Fruit fly (Drosophila melanogaster) whole organism, embryonic: ENCODE data around the gene Lrr47.

Experiments used
- Bgb ChIP-seq: fragments of 200-800 bp; sonication (Bioruptor generic); IDR thresholded peaks from 2 replicates; pipeline ENCODE4 v1.3.6; 2022; ENCODE audit warnings: missing biosample characterization, missing genetic modification characterization; ENCODE audit not compliant: partially characterized antibody
- CG10565 ChIP-seq: fragments of 200-800 bp; sonication (Bioruptor generic); optimal IDR thresholded peaks from 3 replicates; lab custom pipeline; 2016; ENCODE audit warnings: missing biosample characterization, mild to moderate bottlenecking, missing genetic modification characterization
- CG10959 ChIP-seq: fragments of 200-800 bp; sonication (Bioruptor generic); IDR thresholded peaks from 2 replicates; pipeline ENCODE4 v1.3.6; 2022; ENCODE audit warnings: missing biosample characterization, missing genetic modification characterization
- CG11504 ChIP-seq: fragments of 200-800 bp; sonication (Bioruptor generic); optimal IDR thresholded peaks from 3 replicates; lab custom pipeline; 2019; ENCODE audit warnings: missing biosample characterization, mild to moderate bottlenecking, missing genetic modification characterization, moderate library complexity
- CG11695 ChIP-seq: fragments of 200-800 bp; sonication (Bioruptor generic); IDR thresholded peaks from 3 replicates; pipeline ENCODE4 v1.3.6; 2022; ENCODE audit warnings: missing biosample characterization, missing genetic modification characterization
- CG13424 ChIP-seq: fragments of 200-800 bp; sonication (Bioruptor generic); optimal IDR thresholded peaks from 2 replicates; lab custom pipeline; 2019; ENCODE audit warnings: missing biosample characterization, mild to moderate bottlenecking, missing genetic modification characterization, moderate library complexity
- CG15601 ChIP-seq: fragments of 200-800 bp; sonication (Bioruptor generic); optimal IDR thresholded peaks from 3 replicates; lab custom pipeline; 2019; ENCODE audit warnings: missing biosample characterization, mild to moderate bottlenecking, missing genetic modification characterization, moderate library complexity
- CG1602 ChIP-seq: fragments of 200-800 bp; sonication (Bioruptor generic); optimal IDR thresholded peaks from 3 replicates; lab custom pipeline; 2016; ENCODE audit warnings: missing biosample characterization, missing genetic modification characterization
- CG17359 ChIP-seq: fragments of 200-800 bp; sonication (Bioruptor generic); optimal IDR thresholded peaks from 3 replicates; lab custom pipeline; 2018; ENCODE audit warnings: missing biosample characterization, mild to moderate bottlenecking, missing genetic modification characterization, moderate library complexity
- CG17385 ChIP-seq: fragments of 200-800 bp; sonication (Bioruptor generic); optimal IDR thresholded peaks from 3 replicates; lab custom pipeline; 2018; ENCODE audit warnings: missing biosample characterization, mild to moderate bottlenecking, missing genetic modification characterization
- CG2199 ChIP-seq: fragments of 200-800 bp; sonication (Bioruptor generic); IDR thresholded peaks from 3 replicates; pipeline ENCODE4 v1.3.6; 2022; ENCODE audit warnings: missing biosample characterization, missing genetic modification characterization
- CG34224 ChIP-seq: fragments of 200-800 bp; sonication (Bioruptor generic); IDR thresholded peaks from 3 replicates; pipeline ENCODE4 v1.3.6; 2022; ENCODE audit warnings: missing biosample characterization, missing genetic modification characterization; ENCODE audit not compliant: partially characterized antibody
- CG34422 ChIP-seq: fragments of 200-800 bp; sonication (Bioruptor generic); IDR thresholded peaks from 3 replicates; pipeline ENCODE4 v1.3.6; 2022; ENCODE audit warnings: missing biosample characterization, missing genetic modification characterization
- CG6272 ChIP-seq: fragments of 200-800 bp; sonication (Bioruptor generic); IDR thresholded peaks from 2 replicates; pipeline ENCODE4 v1.3.6; 2022; ENCODE audit warnings: missing biosample characterization, missing genetic modification characterization
- CG6791 ChIP-seq: fragments of 200-800 bp; sonication (Bioruptor generic); IDR thresholded peaks from 3 replicates; pipeline ENCODE4 v1.3.6; 2022; ENCODE audit warnings: missing biosample characterization, missing genetic modification characterization; ENCODE audit not compliant: partially characterized antibody
- CG7357 ChIP-seq: fragments of 200-800 bp; sonication (Bioruptor generic); IDR thresholded peaks from 3 replicates; pipeline ENCODE4 v1.3.6; 2022; ENCODE audit warnings: missing biosample characterization, missing genetic modification characterization
- CG7839 ChIP-seq: fragments of 200-800 bp; sonication (Bioruptor generic); optimal IDR thresholded peaks from 3 replicates; lab custom pipeline; 2018; ENCODE audit warnings: missing biosample characterization, mild to moderate bottlenecking, missing genetic modification characterization, moderate library complexity
- CG8290 ChIP-seq, 3 experiments: fragments of 200-800 bp; sonication (Bioruptor generic); optimal IDR thresholded peaks; 2 replicates each; lab custom pipeline; 2016 to 2019; ENCODE audit warnings: missing biosample characterization in 3 of 3, missing genetic modification characterization in 3 of 3, mild to moderate bottlenecking in 2 of 3, moderate library complexity in 1 of 3
- CG8359 ChIP-seq: fragments of 200-800 bp; sonication (Bioruptor generic); optimal IDR thresholded peaks from 2 replicates; lab custom pipeline; 2017; ENCODE audit warnings: missing biosample characterization, mild to moderate bottlenecking, missing genetic modification characterization, borderline replicate concordance
- Camta ChIP-seq: fragments of 200-800 bp; sonication (Bioruptor generic); optimal IDR thresholded peaks from 2 replicates; lab custom pipeline; 2016; ENCODE audit warnings: missing biosample characterization, missing genetic modification characterization
- CrebB ChIP-seq: fragments of 200-800 bp; sonication (Bioruptor generic); optimal IDR thresholded peaks from 3 replicates; lab custom pipeline; 2018; ENCODE audit warnings: missing biosample characterization, mild to moderate bottlenecking, missing genetic modification characterization
- D19A ChIP-seq: fragments of 200-800 bp; optimal IDR thresholded peaks from 3 replicates; lab custom pipeline; 2019; ENCODE audit warnings: missing biosample characterization, mild to moderate bottlenecking, missing genetic modification characterization, moderate library complexity
- Dp ChIP-seq: fragments of 200-800 bp; sonication (Bioruptor generic); optimal IDR thresholded peaks from 2 replicates; lab custom pipeline; 2018; ENCODE audit warnings: missing biosample characterization, mild to moderate bottlenecking, missing genetic modification characterization, moderate library complexity
- Drgx ChIP-seq: fragments of 200-800 bp; sonication (Bioruptor generic); IDR thresholded peaks from 2 replicates; pipeline ENCODE4 v1.3.6; 2022; ENCODE audit warnings: missing biosample characterization, missing genetic modification characterization
- E2f2 ChIP-seq: fragments of 200-800 bp; sonication (Bioruptor generic); IDR thresholded peaks from 2 replicates; pipeline ENCODE4 v1.3.6; 2022; ENCODE audit warnings: missing biosample characterization, missing genetic modification characterization
- Eip74EF ChIP-seq, 2 experiments: fragments of 200-800 bp in 1 of 2; fragments of >200 bp in 1 of 2; sonication (Bioruptor generic) in 1 of 2; optimal IDR thresholded peaks; 2 replicates each; lab custom pipeline; 2017 to 2019; ENCODE audit warnings: missing biosample characterization in 2 of 2, missing genetic modification characterization in 2 of 2, mild to moderate bottlenecking in 1 of 2, moderate library complexity in 1 of 2
- HLH3B ChIP-seq: fragments of 200-800 bp; sonication (Bioruptor generic); IDR thresholded peaks from 2 replicates; pipeline ENCODE4 v1.3.6; 2022; ENCODE audit warnings: missing biosample characterization, missing genetic modification characterization
- HLHmδ ChIP-seq: fragments of 200-800 bp; sonication (Bioruptor generic); optimal IDR thresholded peaks from 2 replicates; lab custom pipeline; 2018; ENCODE audit warnings: missing biosample characterization, mild to moderate bottlenecking, missing genetic modification characterization, moderate library complexity
- Hr78 ChIP-seq, 2 experiments: fragments of 200-800 bp in 1 of 2; fragments of >200 bp in 1 of 2; sonication (Bioruptor generic) in 1 of 2; optimal IDR thresholded peaks; 2 replicates each; lab custom pipeline; 2017 to 2019; ENCODE audit warnings: missing biosample characterization in 2 of 2, missing genetic modification characterization in 2 of 2, mild to moderate bottlenecking in 1 of 2, moderate library complexity in 1 of 2
- Med ChIP-seq: fragments of 200-800 bp; sonication (Bioruptor generic); peaks from one replicate; lab custom pipeline; 2016; ENCODE audit warnings: missing biosample characterization, missing genetic modification characterization, mild to moderate bottlenecking, inconsistent platforms, moderate library complexity
- Mes4 ChIP-seq: fragments of 200-800 bp; sonication (Bioruptor generic); optimal IDR thresholded peaks from 2 replicates; lab custom pipeline; 2016; ENCODE audit warnings: missing biosample characterization, missing genetic modification characterization
- Pdp1 ChIP-seq, 2 experiments: fragments of 200-800 bp; sonication (Bioruptor generic); optimal IDR thresholded peaks; 3 replicates each; lab custom pipeline; 2016; ENCODE audit warnings: missing biosample characterization in 2 of 2, missing genetic modification characterization in 2 of 2, mild to moderate bottlenecking in 1 of 2, moderate library complexity in 1 of 2
- Six4 ChIP-seq: fragments of 200-800 bp; sonication (Bioruptor generic); optimal IDR thresholded peaks from 2 replicates; lab custom pipeline; 2016; ENCODE audit warnings: missing biosample characterization, missing genetic modification characterization
- Spps ChIP-seq: fragments of 200-800 bp; sonication (Bioruptor generic); optimal IDR thresholded peaks from 2 replicates; lab custom pipeline; 2018; ENCODE audit warnings: missing biosample characterization, mild to moderate bottlenecking, missing genetic modification characterization
- Sry-β ChIP-seq: fragments of 200-800 bp; sonication (Bioruptor generic); optimal IDR thresholded peaks from 2 replicates; lab custom pipeline; 2018; ENCODE audit warnings: missing biosample characterization, mild to moderate bottlenecking, missing genetic modification characterization, moderate library complexity
- ci ChIP-seq: fragments of 200-800 bp; sonication (Bioruptor generic); IDR thresholded peaks from 3 replicates; pipeline ENCODE4 v1.3.6; 2022; ENCODE audit warnings: missing biosample characterization, missing genetic modification characterization
- disco-r ChIP-seq: fragments of 200-800 bp; sonication (Bioruptor generic); optimal IDR thresholded peaks from 2 replicates; lab custom pipeline; 2016; ENCODE audit warnings: missing biosample characterization, missing genetic modification characterization
- eve ChIP-seq, 2 experiments: fragments of >200 bp; optimal IDR thresholded peaks; 2 replicates each; lab custom pipeline; 2017; ENCODE audit warnings: missing biosample characterization in 2 of 2, missing genetic modification characterization in 2 of 2
- gce ChIP-seq: fragments of 200-800 bp; sonication (Bioruptor generic); IDR thresholded peaks from 3 replicates; pipeline ENCODE4 v1.3.6; 2022; ENCODE audit warnings: missing biosample characterization, missing genetic modification characterization
- gsb ChIP-seq: fragments of 200-800 bp; sonication (Bioruptor generic); IDR thresholded peaks from 2 replicates; pipeline ENCODE4 v1.3.6; 2022; ENCODE audit warnings: missing biosample characterization, missing genetic modification characterization
- ken ChIP-seq: fragments of 200-800 bp; sonication (Bioruptor generic); IDR thresholded peaks from 3 replicates; pipeline ENCODE4 v1.3.6; 2022; ENCODE audit warnings: missing biosample characterization, missing genetic modification characterization
- knrl ChIP-seq: fragments of 200-800 bp; sonication (Bioruptor generic); IDR thresholded peaks from 3 replicates; pipeline ENCODE4 v1.3.6; 2022; ENCODE audit warnings: missing biosample characterization, missing genetic modification characterization; ENCODE audit not compliant: partially characterized antibody
- pros ChIP-seq: fragments of 200-800 bp; sonication (Bioruptor generic); optimal IDR thresholded peaks from 3 replicates; lab custom pipeline; 2019; ENCODE audit warnings: missing biosample characterization, mild to moderate bottlenecking, missing genetic modification characterization, moderate library complexity
- psq ChIP-seq: fragments of 200-800 bp; sonication (Bioruptor generic); optimal IDR thresholded peaks from 2 replicates; lab custom pipeline; 2017; ENCODE audit warnings: missing biosample characterization, missing genetic modification characterization
- sens ChIP-seq: fragments of 200-800 bp; sonication (Bioruptor generic); peaks from one replicate; lab custom pipeline; 2016; ENCODE audit warnings: missing biosample characterization, missing genetic modification characterization
- slbo ChIP-seq: fragments of 200-800 bp; sonication (Bioruptor generic); IDR thresholded peaks from 2 replicates; pipeline ENCODE4 v1.3.6; 2022; ENCODE audit warnings: missing biosample characterization, missing genetic modification characterization

Lrr47 gene

dm6 chr2L:10543992-10544391, 26.9 kb downstream of the Lrr47 start (continued):
- TF ChIP-seq CG6272 (GFP tag; lab: Robert Waterston, UW) (peak; percentile 25; the same call in 1 of the 2 replicates), CG17359 (tag; lab: Kevin White, UChicago) (peak; percentile 5), CrebB (no peak), Med (peak; percentile 23), CG10565 (GFP tag; lab: Kevin White, UChicago) (no peak), Spps (tag; lab: Kevin White, UChicago) (no peak), CG7839 (tag; lab: Kevin White, UChicago) (peak; percentile 16), D19A (peak; percentile 55), disco-r (GFP tag; lab: Kevin White, UChicago) (no peak), CG13424 (tag; lab: Kevin White, UChicago) (peak; percentile 27), gce (GFP tag; lab: Robert Waterston, UW) (0 out of 3 replicates have a peak, but pooled peaks have one; percentile 12)

- TF ChIP-seq HLHmδ (GFP tag; lab: Kevin White, UChicago): peak; percentile 37
- no peak for TF ChIP-seq CG17385 (GFP tag; lab: Kevin White, UChicago)
- TF ChIP-seq Six4 (GFP tag; lab: Kevin White, UChicago): no peak
- TF ChIP-seq CG34422 (GFP tag; lab: Robert Waterston, UW): peak; percentile 10; the same call in 1 of the 3 replicates
- peak; percentile 33; the same call in 1 of the 2 replicates for TF ChIP-seq Bgb
- TF ChIP-seq CG6272 (GFP tag; lab: Robert Waterston, UW): no peak
- 0 out of 3 replicates have a peak, but pooled peaks have one; percentile 40 for TF ChIP-seq CG2199 (GFP tag; lab: Robert Waterston, UW)
- no peak for TF ChIP-seq gsb (GFP tag; lab: Robert Waterston, UW)
- peak; percentile 59; the same call in 1 of the 3 replicates for TF ChIP-seq ci (GFP tag; lab: Robert Waterston, UW)
- peak in 1 of 2 experiments; percentile 1 for TF ChIP-seq eve (GFP tag; optimal IDR thresholded peaks at IDR 0.05; lab: Kevin White, UChicago)
- no peak for TF ChIP-seq pros (GFP tag; lab: Kevin White, UChicago)
- peak; percentile 14; the same call in 1 of the 3 replicates for TF ChIP-seq knrl (GFP tag; lab: Robert Waterston, UW)
- TF ChIP-seq CG6791 (GFP tag; lab: Robert Waterston, UW): peak; percentile 11; the same call in 1 of the 3 replicates
- TF ChIP-seq Hr78 (GFP tag; optimal IDR thresholded peaks at IDR 0.05; lab: Kevin White, UChicago): no peak
- TF ChIP-seq Camta (GFP tag; lab: Kevin White, UChicago): no peak
- TF ChIP-seq CG10959: no peak
- TF ChIP-seq Mes4: no peak
- TF ChIP-seq CG11504 (tag; lab: Kevin White, UChicago): peak; percentile 48
- peak in 1 of 2 experiments; percentile 40 for TF ChIP-seq Pdp1 (GFP tag; optimal IDR thresholded peaks at IDR 0.05; lab: Kevin White, UChicago)
- no peak for TF ChIP-seq Sry-β (GFP tag; lab: Kevin White, UChicago)
- TF ChIP-seq CG15601: peak; percentile 85
- 0 out of 3 replicates have a peak, but pooled peaks have one; percentile 50 for TF ChIP-seq CG11695 (GFP tag; lab: Robert Waterston, UW)
- TF ChIP-seq Dp: peak; percentile 55
- no peak for TF ChIP-seq psq
- peak in 1 of 2 experiments; percentile 23 for TF ChIP-seq Eip74EF (GFP tag; optimal IDR thresholded peaks at IDR 0.05; lab: Kevin White, UChicago)
- peak; percentile 39; the same call in 1 of the 3 replicates for TF ChIP-seq ken (GFP tag; lab: Robert Waterston, UW)
- peak; percentile 4; the same call in 1 of the 2 replicates for TF ChIP-seq HLH3B (GFP tag; lab: Robert Waterston, UW)
- TF ChIP-seq CG8290 (GFP tag; optimal IDR thresholded peaks at IDR 0.05; lab: Kevin White, UChicago): no peak
- TF ChIP-seq CG8290 (tag; optimal IDR thresholded peaks at IDR 0.05; lab: Kevin White, UChicago): peak in 1 of 2 experiments; percentile 29
- no peak for TF ChIP-seq slbo (GFP tag; lab: Robert Waterston, UW)
- TF ChIP-seq CG8359: no peak
- no peak for TF ChIP-seq CG1602 (GFP tag; lab: Kevin White, UChicago)
- TF ChIP-seq Drgx: no peak
- TF ChIP-seq CG34224 (GFP tag; lab: Robert Waterston, UW): no peak
- TF ChIP-seq CG7357 (GFP tag; lab: Robert Waterston, UW): no peak
- TF ChIP-seq E2f2 (GFP tag; lab: Robert Waterston, UW): peak; percentile 73
- TF ChIP-seq sens (GFP tag; lab: Kevin White, UChicago): peak; percentile 73
These were observed 27.4 kb downstream of the Lrr47 start, which contains the start of gene Trim9 for dm6 chr2L:10544421-10545120. Gene Trim9, plus strand, starts transcription at chr2L:10544883.
